Worm (Caenorhabditis elegans) whole organism, L3 larva: ENCODE data around the gene fbxa-60.

ENCODE experiments used
- elt-2 ChIP-seq: sonication (generic microtip); optimal IDR thresholded peaks from 2 replicates; lab custom pipeline; 2016; ENCODE audit warnings: missing genetic modification reagents, mild to moderate bottlenecking, missing genetic modification characterization, missing compliant biosample characterization
- fos-1 ChIP-seq: fragments of 150-350 bp; optimal IDR thresholded peaks from 2 replicates; lab custom pipeline; 2014; ENCODE audit warnings: missing biosample characterization, missing genetic modification characterization
- nhr-11 ChIP-seq: fragments of 150-350 bp; optimal IDR thresholded peaks from 2 replicates; lab custom pipeline; 2014; ENCODE audit warnings: missing biosample characterization, missing genetic modification characterization
- nhr-28 ChIP-seq: fragments of 150-350 bp; optimal IDR thresholded peaks from 2 replicates; lab custom pipeline; 2014; ENCODE audit warnings: missing biosample characterization, missing genetic modification characterization
- nhr-76 ChIP-seq: fragments of 150-350 bp; sonication (generic microtip); optimal IDR thresholded peaks from 5 replicates; lab custom pipeline; 2014; ENCODE audit warnings: missing biosample characterization, missing genetic modification characterization
- pha-4 ChIP-seq: fragments of 150-350 bp; optimal IDR thresholded peaks from 2 replicates; lab custom pipeline; 2014; ENCODE audit warnings: missing biosample characterization, missing genetic modification reagents, missing genetic modification characterization
- snpc-4 ChIP-seq: fragments of 150-350 bp; optimal IDR thresholded peaks from 2 replicates; lab custom pipeline; 2014; ENCODE audit warnings: missing biosample characterization, missing genetic modification characterization

- TF ChIP-seq fos-1 (tag; lab: Kevin White, UChicago) (no peak), nhr-76 (tag; lab: Kevin White, UChicago) (no peak), snpc-4 (tag; lab: Kevin White, UChicago) (no peak), elt-2 (tag; lab: Kevin White, UChicago) (no peak), pha-4 (tag; lab: Kevin White, UChicago) (no peak), nhr-28 (no peak), nhr-11 (tag; lab: Kevin White, UChicago) (no peak)
These were observed 29.2 kb downstream of the fbxa-60 start, which contains the start of gene idpp-13 for ce11 chrIII:916897-917296.
